Worm (Caenorhabditis elegans) whole organism, L3 larva: ENCODE data around the gene tmed-1.
A peak's percentile ranks its signal among the peaks of the same experiment; 100 is the strongest.

Experiments used
- R02D3.7 ChIP-seq: fragments of 150-350 bp; optimal IDR thresholded peaks from 2 replicates; lab custom pipeline; 2014; ENCODE audit warnings: missing biosample characterization, missing genetic modification characterization
- ZK546.5 ChIP-seq: sonication (generic microtip); optimal IDR thresholded peaks from 2 replicates; lab custom pipeline; 2017; ENCODE audit warnings: missing biosample characterization, missing genetic modification characterization
- ama-1 ChIP-seq: fragments of 150-350 bp; optimal IDR thresholded peaks from 2 replicates; lab custom pipeline; 2018
- ceh-16 ChIP-seq: sonication (generic microtip); optimal IDR thresholded peaks from 2 replicates; lab custom pipeline; 2017; ENCODE audit warnings: missing biosample characterization, missing genetic modification characterization
- ceh-9 ChIP-seq: sonication (generic microtip); optimal IDR thresholded peaks from 2 replicates; lab custom pipeline; 2018; ENCODE audit warnings: missing biosample characterization, missing genetic modification characterization
- elt-3 ChIP-seq, 3 experiments: fragments of 150-350 bp in 1 of 3; sonication (generic microtip) in 2 of 3; optimal IDR thresholded peaks; 2 replicates in 2 of 3; 4 replicates in 1 of 3; lab custom pipeline; 2014 to 2017; ENCODE audit warnings: missing biosample characterization in 3 of 3, missing genetic modification characterization in 3 of 3
- fkh-10 ChIP-seq: sonication (generic microtip); optimal IDR thresholded peaks from 2 replicates; lab custom pipeline; 2017; ENCODE audit warnings: missing biosample characterization, missing genetic modification reagents, missing genetic modification characterization
- fos-1 ChIP-seq: fragments of 150-350 bp; optimal IDR thresholded peaks from 2 replicates; lab custom pipeline; 2014; ENCODE audit warnings: missing biosample characterization, missing genetic modification characterization
- jun-1 ChIP-seq: fragments of 150-350 bp; optimal IDR thresholded peaks from 2 replicates; lab custom pipeline; 2014; ENCODE audit warnings: missing biosample characterization, missing genetic modification reagents, missing genetic modification characterization
- pqm-1 ChIP-seq: fragments of 150-350 bp; optimal IDR thresholded peaks from 2 replicates; lab custom pipeline; 2017; ENCODE audit warnings: missing biosample characterization, missing genetic modification characterization, inconsistent platforms
- skn-1 ChIP-seq: fragments of 150-350 bp; optimal IDR thresholded peaks from 2 replicates; lab custom pipeline; 2014; ENCODE audit warnings: missing biosample characterization, missing genetic modification characterization
- snpc-4 ChIP-seq: fragments of 150-350 bp; optimal IDR thresholded peaks from 2 replicates; lab custom pipeline; 2014; ENCODE audit warnings: missing biosample characterization, missing genetic modification characterization
- zag-1 ChIP-seq: fragments of 150-350 bp; optimal IDR thresholded peaks from 2 replicates; lab custom pipeline; 2014; ENCODE audit warnings: missing biosample characterization, missing genetic modification characterization
- ztf-4 ChIP-seq: fragments of 150-350 bp; optimal IDR thresholded peaks from 2 replicates; lab custom pipeline; 2014; ENCODE audit warnings: missing biosample characterization, missing genetic modification characterization

- TF ChIP-seq ceh-9 (tag; lab: Kevin White, UChicago) (no peak), zag-1 (tag; lab: Kevin White, UChicago) (no peak), elt-3 (tag; optimal IDR thresholded peaks at IDR 0.05; lab: Kevin White, UChicago) (no peak), ztf-4 (tag; lab: Kevin White, UChicago) (no peak), jun-1 (tag; lab: Kevin White, UChicago) (peak; percentile 86), ceh-16 (no peak), R02D3.7 (no peak), ZK546.5 (tag; lab: Kevin White, UChicago) (no peak), fos-1 (tag; lab: Kevin White, UChicago) (peak; percentile 79), skn-1 (tag; lab: Kevin White, UChicago) (peak; percentile 59), fkh-10 (no peak), pqm-1 (tag; lab: Kevin White, UChicago) (peak; percentile 94), snpc-4 (tag; lab: Kevin White, UChicago) (peak; percentile 34), ama-1 (lab: Kevin White, UChicago) (peak; percentile 79)
These were observed 45.6 kb downstream of the tmed-1 start for ce11 chrIV:12032383-12032782.
